Fruit fly (Drosophila melanogaster): ENCODE results near the gene CG7829.

CG7829 gene

DNA sequence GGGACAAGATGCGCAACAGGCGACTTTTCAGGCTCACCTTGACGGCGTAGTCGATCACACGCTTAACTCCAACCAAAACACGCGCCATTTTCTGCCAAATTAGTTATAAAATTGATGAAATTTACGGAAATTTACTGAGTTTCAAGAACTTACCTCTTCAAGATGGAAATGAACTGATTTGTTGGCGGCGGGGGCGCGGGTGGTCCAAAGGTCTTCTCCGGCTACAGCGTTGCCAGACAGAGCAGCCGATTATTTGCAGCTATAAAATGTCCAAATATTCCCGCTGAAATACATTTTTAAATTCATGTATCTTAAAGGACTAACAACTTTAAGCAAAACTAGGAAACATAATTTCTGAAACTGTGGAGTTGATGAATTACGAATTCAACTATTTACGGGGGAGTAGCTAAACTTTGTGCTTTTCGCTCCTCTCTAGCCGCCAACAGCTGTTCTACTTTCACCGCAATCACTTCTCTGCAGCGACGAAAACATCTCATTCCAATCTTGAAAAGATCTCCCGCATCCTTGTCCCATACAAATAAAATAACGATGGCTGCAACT lies 14.7 kb downstream of the CG7829 start, which contains the start of the genes Etfb and CG7789 (continued):
- peak; percentile 84 for TF ChIP-seq nmo (GFP tag; optimal IDR thresholded peaks at IDR 0.05)
- peak; percentile 44 for TF ChIP-seq disco-r (GFP tag; optimal IDR thresholded peaks at IDR 0.05)
- TF ChIP-seq CG4730 (GFP tag; IDR thresholded peaks at IDR 0.05) = peak; percentile 66
- TF ChIP-seq gcm2 (GFP tag; optimal IDR thresholded peaks at IDR 0.05) = peak; percentile 61
- peak; percentile 58 for TF ChIP-seq hkb (optimal IDR thresholded peaks at IDR 0.05)
- TF ChIP-seq hkb (GFP tag; IDR thresholded peaks at IDR 0.05) = peak; percentile 81
- peak; percentile 55 for TF ChIP-seq Atf-2 (GFP tag; optimal IDR thresholded peaks at IDR 0.05)
- peak; percentile 83 for TF ChIP-seq Hsf (GFP tag; optimal IDR thresholded peaks at IDR 0.05)
- peak; percentile 69 for TF ChIP-seq ind (GFP tag; optimal IDR thresholded peaks at IDR 0.05)
- peak; percentile 64 for TF ChIP-seq CG16863 (GFP tag; optimal IDR thresholded peaks at IDR 0.05)
- TF ChIP-seq CG12299 (tag; optimal IDR thresholded peaks at IDR 0.05) = peak; percentile 68
- peak; percentile 28 for TF ChIP-seq Nf-YB (GFP tag; optimal IDR thresholded peaks at IDR 0.05)
- peak in 1 of 3 experiments; percentile 43 for TF ChIP-seq lola (GFP tag; optimal IDR thresholded peaks at IDR 0.05)
- no peak for TF ChIP-seq Eip74EF (GFP tag; optimal IDR thresholded peaks at IDR 0.05)
- TF ChIP-seq yki (optimal IDR thresholded peaks at IDR 0.05) = no peak
- TF ChIP-seq tx (GFP tag; optimal IDR thresholded peaks at IDR 0.05) = peak; percentile 75
- TF ChIP-seq pho (GFP tag; optimal IDR thresholded peaks at IDR 0.05) = peak; percentile 88
- 0 out of 3 replicates have a peak, but pooled peaks have one; percentile 8 for TF ChIP-seq so (GFP tag; IDR thresholded peaks at IDR 0.05)
- TF ChIP-seq slou (GFP tag; optimal IDR thresholded peaks at IDR 0.05) = no peak
- TF ChIP-seq CG6765 (GFP tag; optimal IDR thresholded peaks at IDR 0.05) = peak; percentile 57
- peak; percentile 14 for TF ChIP-seq Six4 (GFP tag; optimal IDR thresholded peaks at IDR 0.05)
- peak; percentile 74 for TF ChIP-seq CG15514 (GFP tag; optimal IDR thresholded peaks at IDR 0.05)
- TF ChIP-seq CG9215 (GFP tag; IDR thresholded peaks at IDR 0.05) = peak; percentile 75
- peak; percentile 43; the same call in 1 of the 2 replicates for TF ChIP-seq CG17612 (GFP tag; IDR thresholded peaks at IDR 0.05)
- TF ChIP-seq CkIIα-i1 (GFP tag; IDR thresholded peaks at IDR 0.05) = no peak
- TF ChIP-seq hbn (GFP tag; IDR thresholded peaks at IDR 0.05; ENCODE audit: partially characterized antibody) = peak; percentile 87
- TF ChIP-seq CG12942 (GFP tag; optimal IDR thresholded peaks at IDR 0.05) = peak; percentile 59
- TF ChIP-seq HmgD (GFP tag; optimal IDR thresholded peaks at IDR 0.05) = peak; percentile 69
- TF ChIP-seq CG14014 (GFP tag; IDR thresholded peaks at IDR 0.05) = peak; percentile 74
- peak; percentile 81 for TF ChIP-seq CG7372 (GFP tag; IDR thresholded peaks at IDR 0.05)
- peak; percentile 70; the same call in 1 of the 2 replicates for TF ChIP-seq sens-2 (GFP tag; IDR thresholded peaks at IDR 0.05)
- peak; percentile 77 for TF ChIP-seq CG32772 (GFP tag; IDR thresholded peaks at IDR 0.05)
- TF ChIP-seq gce (GFP tag; IDR thresholded peaks at IDR 0.05) = no peak
- peak; percentile 86 for TF ChIP-seq Bgb (GFP tag; IDR thresholded peaks at IDR 0.05; ENCODE audit: partially characterized antibody)
- peak; percentile 61 for TF ChIP-seq CG3995 (GFP tag; optimal IDR thresholded peaks at IDR 0.05)
- peak; percentile 20 for TF ChIP-seq CG10431 (GFP tag; optimal IDR thresholded peaks at IDR 0.05)
- peak; percentile 37 to 94 for TF ChIP-seq crp (GFP tag; optimal IDR thresholded peaks at IDR 0.05)
- TF ChIP-seq Oli (tag; optimal IDR thresholded peaks at IDR 0.05) = peak; percentile 62
- TF ChIP-seq CG34224 (GFP tag; IDR thresholded peaks at IDR 0.05; ENCODE audit: partially characterized antibody) = peak; percentile 87
- peak; percentile 48; the same call in 1 of the 2 replicates for TF ChIP-seq Rx (GFP tag; IDR thresholded peaks at IDR 0.05)
- TF ChIP-seq bsh (GFP tag; optimal IDR thresholded peaks at IDR 0.05) = peak; percentile 67 to 96
- TF ChIP-seq CG12236 (GFP tag; optimal IDR thresholded peaks at IDR 0.05) = peak; percentile 34
- peak; percentile 59; the same call in 1 of the 2 replicates for TF ChIP-seq GATAe (GFP tag; conservative IDR thresholded peaks at IDR 0.05)
- TF ChIP-seq prd (optimal IDR thresholded peaks at IDR 0.05) = no peak
- TF ChIP-seq prd (GFP tag; IDR thresholded peaks at IDR 0.05) = peak; percentile 80
- TF ChIP-seq CG11560 (tag; IDR thresholded peaks at IDR 0.05) = peak; percentile 35; the same call in 1 of the 3 replicates
- TF ChIP-seq da (GFP tag; optimal IDR thresholded peaks at IDR 0.05) = peak; percentile 63
- TF ChIP-seq CG10565 (GFP tag; optimal IDR thresholded peaks at IDR 0.05) = no peak
- no peak for TF ChIP-seq gt (GFP tag; IDR thresholded peaks at IDR 0.05)
- TF ChIP-seq CG10959 (GFP tag; IDR thresholded peaks at IDR 0.05) = no peak
- TF ChIP-seq gem (tag; optimal IDR thresholded peaks at IDR 0.05) = no peak

All from whole organism, embryonic.